Fruit fly (Drosophila melanogaster): ENCODE results near the gene Rbsn-5.

Rbsn-5 gene

DNA sequence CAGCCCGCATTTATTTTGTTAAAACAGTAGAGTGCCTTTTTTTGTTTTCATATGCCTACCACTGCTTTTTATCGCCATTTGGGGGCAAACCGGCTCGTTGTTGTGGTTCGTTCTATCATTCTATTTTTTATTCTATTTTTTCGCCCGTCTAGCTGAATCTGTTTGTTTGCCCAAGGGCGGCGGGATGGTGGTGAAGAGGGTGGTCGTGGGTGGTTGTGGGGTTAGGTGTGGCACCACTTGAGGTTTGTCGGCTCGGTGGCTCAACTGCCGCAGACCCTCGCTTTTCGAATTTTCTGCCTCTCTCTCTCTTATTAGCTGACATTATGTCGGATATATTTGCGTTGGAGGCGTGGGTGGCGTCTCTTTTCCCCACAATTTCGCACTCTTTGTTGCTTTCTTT, 11.9 kb downstream of the Rbsn-5 start:
- TF ChIP-seq CG6163 (GFP tag; IDR thresholded peaks at IDR 0.05) (0 out of 3 replicates have a peak, but pooled peaks have one; percentile 44), Sox14 (GFP tag; optimal IDR thresholded peaks at IDR 0.05) (peak; percentile 24), CG34406 (GFP tag; optimal IDR thresholded peaks at IDR 0.05) (no peak), CG15336 (GFP tag; IDR thresholded peaks at IDR 0.05) (peak; percentile 23; the same call in 1 of the 2 replicates), Gug (GFP tag; IDR thresholded peaks at IDR 0.05) (no peak)

DNA sequence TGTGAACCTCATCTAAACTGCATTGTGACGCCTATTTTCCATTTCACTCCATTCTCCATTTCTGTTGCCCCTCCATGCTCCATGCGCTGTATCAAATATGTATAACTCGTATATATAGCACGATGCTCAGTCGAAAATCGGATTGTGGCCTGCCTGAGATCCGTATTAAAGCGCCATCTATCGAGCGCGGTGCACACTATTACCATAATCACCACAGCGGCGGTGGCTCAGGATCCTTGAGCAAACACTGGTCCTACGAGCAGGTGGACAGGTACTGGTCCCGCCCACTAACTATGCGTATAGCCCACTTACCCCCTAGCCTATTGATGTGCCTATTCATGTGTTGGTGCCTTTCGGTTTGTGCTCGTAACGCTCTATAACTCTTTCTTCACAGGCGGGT, 25.4 kb downstream of the Rbsn-5 start:
- TF ChIP-seq Ets96B (tag; optimal IDR thresholded peaks at IDR 0.05) = no peak
- no peak for TF ChIP-seq CG8632 (GFP tag; optimal IDR thresholded peaks at IDR 0.05)
- TF ChIP-seq Blimp-1 (GFP tag; optimal IDR thresholded peaks at IDR 0.05) = no peak
- no peak for TF ChIP-seq salr (GFP tag; optimal IDR thresholded peaks at IDR 0.05)
- TF ChIP-seq esn (GFP tag; optimal IDR thresholded peaks at IDR 0.05) = no peak
- no peak for TF ChIP-seq CG9139 (GFP tag; optimal IDR thresholded peaks at IDR 0.05)
- no peak for TF ChIP-seq CG15336 (GFP tag; IDR thresholded peaks at IDR 0.05)
- no peak for TF ChIP-seq CG32006 (GFP tag; optimal IDR thresholded peaks at IDR 0.05)
- TF ChIP-seq Eip93F (GFP tag; optimal IDR thresholded peaks at IDR 0.05) = no peak
- TF ChIP-seq eg (GFP tag; IDR thresholded peaks at IDR 0.05) = no peak

- TF ChIP-seq CG8119 (GFP tag; IDR thresholded peaks at IDR 0.05) (no peak), CG16779 (tag; optimal IDR thresholded peaks at IDR 0.05) (no peak), net (GFP tag; optimal IDR thresholded peaks at IDR 0.05) (no peak), Ets21C (GFP tag; optimal IDR thresholded peaks at IDR 0.05) (no peak), pdm3 (GFP tag; optimal IDR thresholded peaks at IDR 0.05) (no peak), OdsH (GFP tag; optimal IDR thresholded peaks at IDR 0.05) (no peak), Gug (GFP tag; IDR thresholded peaks at IDR 0.05) (no peak), spab (GFP tag; optimal IDR thresholded peaks at IDR 0.05) (no peak), Hr4 (GFP tag; optimal IDR thresholded peaks at IDR 0.05) (no peak), CG11294 (GFP tag; IDR thresholded peaks at IDR 0.05) (no peak), Hr38 (GFP tag; optimal IDR thresholded peaks at IDR 0.05) (no peak)
Observed at dm6 chr2L:8190681-8191080, 31.0 kb downstream of the Rbsn-5 start, which contains the start of gene CG34134. CG34134 (minus strand) TSS chr2L:8190781.

DNA sequence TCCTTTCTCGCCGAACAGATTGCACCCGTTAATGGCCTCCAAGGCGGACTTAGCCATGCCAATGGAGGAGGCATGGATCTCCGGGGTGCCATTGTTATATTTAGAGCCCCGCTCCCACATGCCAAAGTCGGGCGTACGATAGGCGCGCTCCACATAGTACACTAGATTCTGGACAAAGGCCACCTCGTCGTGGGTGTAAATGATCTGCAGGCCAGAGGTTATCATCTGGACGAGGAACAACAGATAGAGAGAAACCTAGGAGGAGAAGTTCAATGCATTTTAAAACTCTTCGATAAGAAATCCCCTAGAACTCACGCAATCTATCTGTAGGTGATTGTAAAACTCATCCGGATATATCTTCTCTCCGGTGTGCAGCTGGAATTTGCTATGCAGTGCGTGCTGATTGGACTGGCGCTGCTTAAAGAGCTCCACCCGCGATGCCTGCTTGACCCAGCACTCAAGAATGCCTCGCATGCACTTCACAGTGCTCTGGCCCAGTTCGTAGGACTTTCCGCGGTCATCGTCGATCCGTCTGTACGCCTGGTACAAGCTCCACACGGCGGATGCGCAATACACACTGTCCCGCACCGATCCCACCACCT, 36.2 kb downstream of the Rbsn-5 start:
- TF ChIP-seq svp (GFP tag) = peak; percentile 99
- TF ChIP-seq CG32006 (GFP tag; optimal IDR thresholded peaks at IDR 0.05) = no peak

DNA sequence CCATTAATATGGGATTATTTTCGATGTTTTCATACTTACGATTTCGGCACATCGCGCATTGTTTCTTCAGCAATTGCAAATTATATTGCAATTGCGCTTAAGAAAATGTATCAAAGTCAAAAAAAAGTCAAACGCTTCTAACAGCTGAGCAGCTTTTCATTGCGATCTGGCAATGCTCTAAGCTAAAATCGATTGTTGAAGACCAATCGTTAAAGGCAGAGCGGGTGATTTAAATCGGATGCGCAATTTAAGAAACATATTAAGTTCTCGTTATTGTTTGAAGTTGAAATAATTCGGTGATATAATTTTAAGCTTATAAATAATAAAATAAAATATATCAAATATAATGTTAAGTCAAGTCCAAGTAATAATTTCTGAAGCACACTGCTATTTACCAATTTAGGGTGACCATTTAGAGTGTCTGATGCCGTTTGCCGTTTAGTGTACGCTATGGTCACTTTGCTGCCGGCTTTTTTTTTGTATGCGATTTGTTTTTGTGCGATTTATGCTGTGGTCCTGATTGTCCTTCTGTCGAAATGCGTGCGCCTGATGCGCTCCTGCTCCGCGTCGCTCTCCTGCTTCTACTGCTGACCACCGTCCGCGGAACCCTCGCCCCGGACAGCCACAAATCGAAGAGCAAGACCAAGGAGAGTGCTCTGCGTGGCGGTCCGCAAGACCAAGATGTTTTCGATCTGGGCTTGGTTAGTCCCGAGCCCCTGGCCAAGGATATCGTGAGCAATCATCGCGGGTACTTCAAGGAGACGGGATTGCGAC, 37.3 kb downstream of the Rbsn-5 start, which contains the start of the genes CG8475 and CG8460:
TSS of gene CG8475 (minus strand) at position 162 of the 774 bp plus-strand sequence.
TSS of gene CG8460 (plus strand) at position 437 of the 774 bp plus-strand sequence.
- TF ChIP-seq lz (GFP tag; optimal IDR thresholded peaks at IDR 0.05) (no peak), Blimp-1 (GFP tag; optimal IDR thresholded peaks at IDR 0.05) (no peak), CG6276 (GFP tag; optimal IDR thresholded peaks at IDR 0.05) (no peak), Hr39 (GFP tag; optimal IDR thresholded peaks at IDR 0.05) (no peak), CG3919 (GFP tag; optimal IDR thresholded peaks at IDR 0.05) (no peak), fd85E (GFP tag; optimal IDR thresholded peaks at IDR 0.05) (no peak), CG11294 (GFP tag; IDR thresholded peaks at IDR 0.05) (no peak), CG32006 (GFP tag; optimal IDR thresholded peaks at IDR 0.05) (no peak), CG31627 (GFP tag; optimal IDR thresholded peaks at IDR 0.05) (no peak), Smox (GFP tag; optimal IDR thresholded peaks at IDR 0.05) (no peak)

Measured in whole organism, prepupa.